Fruit fly (Drosophila melanogaster): ENCODE data around the gene CG12123.

Gene CG12123

DNA sequence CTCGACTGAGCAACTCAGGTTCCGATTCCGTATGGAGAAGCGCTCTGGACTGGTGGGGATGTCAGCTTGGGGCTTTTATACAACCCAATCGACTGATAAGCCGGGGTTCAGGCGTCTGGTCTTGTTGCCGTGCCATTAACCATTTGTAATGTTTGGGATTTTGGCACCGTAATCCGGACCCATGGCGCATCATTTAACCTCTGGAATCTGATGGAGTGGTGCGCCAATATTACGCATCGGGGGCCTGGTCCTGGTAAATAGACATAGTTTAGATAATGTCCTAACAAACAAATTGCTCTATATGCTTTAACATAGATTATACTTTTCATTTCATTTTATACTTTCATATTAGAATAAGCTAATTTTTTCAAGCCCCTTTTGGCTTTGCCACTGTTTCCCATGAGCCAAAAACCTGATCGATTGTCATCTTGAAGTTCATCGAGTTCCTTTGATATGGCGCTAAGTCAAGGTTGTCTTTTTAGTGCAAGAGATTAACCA, 26.9 kb upstream of the CG12123 start, which contains the start of gene CG12116:
CG12116 (minus strand) TSS at position 51 of the 498 bp plus-strand sequence.
- no peak for TF ChIP-seq CG8478 (optimal IDR thresholded peaks at IDR 0.05)

DNA sequence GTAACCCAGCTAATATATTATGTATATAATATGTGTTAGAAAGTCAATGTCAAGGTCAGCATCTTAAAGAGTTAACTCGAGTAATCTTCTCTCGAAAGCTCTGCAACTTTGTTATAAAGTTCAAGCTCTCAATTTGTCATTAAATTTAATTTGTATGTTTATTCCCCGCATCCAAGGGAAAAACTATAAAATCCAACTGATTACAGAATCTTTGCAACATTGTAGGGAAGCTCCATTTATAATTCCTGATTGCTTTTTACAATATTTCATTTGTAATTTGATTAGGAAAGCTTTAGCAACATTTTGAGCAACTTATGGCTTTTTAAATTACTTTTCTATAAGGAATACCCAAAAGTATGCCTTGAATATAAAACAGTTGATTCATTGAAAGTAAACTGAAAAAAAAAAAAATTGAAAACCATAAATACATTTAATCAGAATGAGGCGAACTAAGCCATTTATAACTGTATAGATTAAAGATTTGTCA, 24.6 kb upstream of the CG12123 start:
- no peak for TF ChIP-seq CTCF (optimal IDR thresholded peaks at IDR 0.05)
- no peak for TF ChIP-seq CG8478 (optimal IDR thresholded peaks at IDR 0.05)

dm6 chrX:8464378-8465036, 22.4 kb upstream of the CG12123 start, which contains the start of gene Sptr:
Sptr (minus strand) TSS chrX:8464438.
- no peak for TF ChIP-seq CG8478 (optimal IDR thresholded peaks at IDR 0.05)
- TF ChIP-seq CTCF (optimal IDR thresholded peaks at IDR 0.05) = no peak

- TF ChIP-seq CG8478 (optimal IDR thresholded peaks at IDR 0.05) (no peak), CTCF (optimal IDR thresholded peaks at IDR 0.05) (no peak)
Measured at dm6 chrX:8461147-8461546, 19.0 kb upstream of the CG12123 start, which contains the start of gene Es2. Es2 (plus strand) TSS chrX:8461479.

dm6 chrX:8460686-8461085, 18.5 kb upstream of the CG12123 start, which contains the start of gene CG15347:
CG15347 (minus strand) TSS chrX:8460898.
- TF ChIP-seq CG8478 (optimal IDR thresholded peaks at IDR 0.05) (no peak), CTCF (optimal IDR thresholded peaks at IDR 0.05) (no peak)

- TF ChIP-seq CTCF (optimal IDR thresholded peaks at IDR 0.05) = no peak
- no peak for TF ChIP-seq CG8478 (optimal IDR thresholded peaks at IDR 0.05)
Measured at dm6 chrX:8460232-8460631, 18.1 kb upstream of the CG12123 start.

dm6 chrX:8459452-8460040, 17.4 kb upstream of the CG12123 start:
- TF ChIP-seq CG8478 (optimal IDR thresholded peaks at IDR 0.05) = no peak
- no peak for TF ChIP-seq CTCF (optimal IDR thresholded peaks at IDR 0.05)

DNA sequence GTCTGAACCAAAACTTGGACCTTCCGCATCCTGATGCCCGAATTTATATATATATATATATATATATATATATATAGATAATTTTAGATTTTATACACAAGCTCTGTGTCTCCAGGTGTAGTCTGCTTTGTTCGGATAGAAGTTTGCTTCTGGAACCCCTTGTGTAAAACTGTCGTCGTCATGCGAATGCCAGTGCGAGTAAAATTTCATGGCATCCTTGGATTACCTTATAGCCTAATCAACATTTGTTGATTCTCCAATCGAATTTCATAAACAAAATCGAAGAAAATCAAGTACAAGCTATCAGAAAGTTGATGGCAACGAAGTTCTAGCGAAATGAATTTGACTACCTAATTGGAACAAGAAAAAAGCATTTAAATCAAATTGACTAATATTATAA, 15.4 kb upstream of the CG12123 start, which contains the start of gene CG32713:
CG32713 (minus strand) TSS at position 101 of the 400 bp plus-strand sequence.
- TF ChIP-seq CG8478 (optimal IDR thresholded peaks at IDR 0.05) (no peak), CTCF (optimal IDR thresholded peaks at IDR 0.05) (no peak)

DNA sequence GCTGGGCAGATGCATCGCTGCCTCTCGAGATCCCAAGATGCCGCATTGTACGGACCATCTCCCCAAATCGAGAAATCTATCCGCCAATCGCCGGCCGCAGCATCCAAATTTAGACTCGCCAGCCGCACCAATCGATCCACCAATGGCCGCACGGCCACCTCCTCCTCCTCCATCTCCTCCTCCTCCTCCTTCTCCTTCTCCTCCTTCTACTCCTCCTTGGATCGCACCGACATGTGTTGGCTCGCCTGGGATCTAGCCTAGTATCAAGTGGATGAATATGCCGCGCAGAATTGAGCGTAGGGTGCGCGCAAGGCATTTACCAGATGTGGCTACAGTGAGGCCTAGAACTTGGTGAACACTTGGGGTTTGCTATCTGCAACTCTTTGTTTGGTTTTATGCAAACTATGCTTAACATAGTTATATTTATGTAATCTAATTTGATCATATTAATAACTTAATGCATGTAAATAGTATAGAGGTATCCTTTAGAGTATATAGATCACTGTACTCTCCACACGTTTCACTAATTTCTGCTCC, 12.9 kb upstream of the CG12123 start, which contains the start of gene org-1:
org-1 (minus strand) TSS at position 51 of the 537 bp plus-strand sequence.
- TF ChIP-seq CTCF (optimal IDR thresholded peaks at IDR 0.05) = no peak
- no peak for TF ChIP-seq CG8478 (optimal IDR thresholded peaks at IDR 0.05)

DNA sequence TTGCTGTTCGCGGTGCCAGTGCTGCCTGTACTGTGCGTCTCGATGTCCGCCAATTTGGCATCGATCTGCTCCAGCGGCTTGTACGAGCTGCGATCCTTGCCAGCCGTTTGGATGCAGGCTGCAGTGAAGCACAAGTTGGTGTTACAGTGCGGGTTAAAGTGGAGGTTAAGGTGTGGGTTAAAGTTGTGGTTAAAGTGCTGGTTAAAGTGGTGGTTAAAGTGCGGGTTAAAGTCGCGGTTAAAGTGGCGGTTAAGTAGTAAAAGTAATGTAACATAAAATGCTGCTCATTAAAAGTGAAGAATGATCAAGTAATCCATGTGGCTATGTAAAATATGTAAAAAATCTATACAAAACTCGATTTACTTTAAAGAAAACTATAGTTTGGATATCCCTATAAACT, 10.0 kb upstream of the CG12123 start:
- TF ChIP-seq CG8478 (optimal IDR thresholded peaks at IDR 0.05) (no peak), CTCF (optimal IDR thresholded peaks at IDR 0.05) (no peak)

dm6 chrX:8450214-8450904, 8.2 kb upstream of the CG12123 start:
- TF ChIP-seq CTCF (optimal IDR thresholded peaks at IDR 0.05) (no peak), CG8478 (optimal IDR thresholded peaks at IDR 0.05) (no peak)

DNA sequence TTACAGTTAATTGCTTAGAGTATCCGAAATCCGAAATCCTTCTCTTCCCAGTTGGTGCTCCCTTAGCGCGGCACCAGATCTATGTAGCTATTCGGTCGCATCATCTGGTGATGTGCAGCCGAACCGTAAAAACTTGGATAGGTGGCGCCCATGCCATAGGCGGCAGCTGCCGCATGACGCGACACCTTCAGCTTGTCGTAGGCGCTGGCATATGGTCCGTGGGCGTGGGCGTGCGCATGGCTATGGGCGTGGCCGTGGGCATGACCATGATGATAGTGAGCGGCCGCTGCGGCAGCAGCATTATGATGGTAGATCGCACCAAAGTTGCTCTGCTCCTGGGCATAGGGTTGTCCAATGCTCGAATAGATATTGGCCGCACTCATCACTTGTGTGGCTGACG, 6.0 kb upstream of the CG12123 start:
- TF ChIP-seq CG8478 (optimal IDR thresholded peaks at IDR 0.05) = no peak
- peak; percentile 11 to 23 for TF ChIP-seq CTCF (optimal IDR thresholded peaks at IDR 0.05)

dm6 chrX:8447166-8447565, 5.0 kb upstream of the CG12123 start:
- TF ChIP-seq CG8478 (optimal IDR thresholded peaks at IDR 0.05) = no peak
- no peak for TF ChIP-seq CTCF (optimal IDR thresholded peaks at IDR 0.05)

DNA sequence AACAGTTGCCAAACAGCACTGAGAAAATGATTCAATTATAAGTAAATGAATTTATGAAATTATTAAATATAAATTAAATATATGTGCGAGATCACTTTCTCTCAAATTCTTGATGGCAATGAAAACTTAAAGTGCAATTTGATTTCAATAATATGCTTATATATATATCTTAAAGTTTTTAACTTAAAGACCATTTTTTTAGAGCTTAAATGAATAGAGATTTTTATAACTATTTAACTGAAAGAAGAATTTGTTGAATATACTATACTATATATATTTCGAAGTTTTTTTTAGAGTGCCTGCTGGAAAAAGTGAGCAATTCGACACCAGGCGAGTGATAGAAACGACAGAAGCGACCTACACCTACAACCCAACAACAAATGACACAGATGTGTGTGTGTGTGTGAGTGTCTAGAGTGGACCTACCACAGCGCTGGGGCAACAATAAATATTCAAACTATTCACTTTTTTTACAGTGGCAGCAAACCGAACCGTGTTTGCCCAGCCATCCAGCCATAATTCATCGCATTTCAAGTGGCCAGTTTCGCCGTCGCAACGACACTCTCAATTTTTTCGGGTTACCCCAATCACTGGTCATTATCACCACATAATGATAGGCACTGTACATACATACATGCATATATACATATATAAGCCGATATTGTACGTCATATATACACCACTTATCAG, 2.9 kb upstream of the CG12123 start:
- TF ChIP-seq CTCF (optimal IDR thresholded peaks at IDR 0.05) (no peak), CG8478 (optimal IDR thresholded peaks at IDR 0.05) (no peak)

Measured in S2 (cell line).